Fruit fly (Drosophila melanogaster) whole organism, embryonic: ENCODE data around the gene CG33631.

Experiments used
- Asciz ChIP-seq: fragments of 200-800 bp; sonication (Bioruptor generic); optimal IDR thresholded peaks from 2 replicates; lab custom pipeline; 2017; ENCODE audit warnings: missing biosample characterization, mild to moderate bottlenecking, missing genetic modification characterization, missing genetic modification reagents
- Atf3 ChIP-seq: fragments of 200-800 bp; sonication (Bioruptor generic); optimal IDR thresholded peaks from 3 replicates; lab custom pipeline; 2016; ENCODE audit warnings: missing biosample characterization, missing genetic modification characterization
- CG10321 ChIP-seq: fragments of 200-800 bp; sonication (Bioruptor generic); IDR thresholded peaks from 2 replicates; pipeline ENCODE4 v1.3.6; 2022; ENCODE audit warnings: missing biosample characterization, missing genetic modification characterization
- CG11695 ChIP-seq: fragments of 200-800 bp; sonication (Bioruptor generic); IDR thresholded peaks from 3 replicates; pipeline ENCODE4 v1.3.6; 2022; ENCODE audit warnings: missing biosample characterization, missing genetic modification characterization
- CG12391 ChIP-seq: fragments of 200-800 bp; sonication (Bioruptor generic); optimal IDR thresholded peaks from 3 replicates; lab custom pipeline; 2018; ENCODE audit warnings: missing biosample characterization, mild to moderate bottlenecking, missing genetic modification characterization, moderate library complexity
- CG12942 ChIP-seq: fragments of 200-800 bp; sonication (Bioruptor generic); optimal IDR thresholded peaks from 3 replicates; lab custom pipeline; 2016; ENCODE audit warnings: missing biosample characterization, missing genetic modification characterization
- CG13424 ChIP-seq: fragments of 200-800 bp; sonication (Bioruptor generic); optimal IDR thresholded peaks from 2 replicates; lab custom pipeline; 2019; ENCODE audit warnings: missing biosample characterization, mild to moderate bottlenecking, missing genetic modification characterization, moderate library complexity
- CG15011 ChIP-seq: fragments of 200-800 bp; sonication (Bioruptor generic); optimal IDR thresholded peaks from 3 replicates; lab custom pipeline; 2018; ENCODE audit warnings: missing biosample characterization, mild to moderate bottlenecking, missing genetic modification characterization
- CG15479 ChIP-seq: fragments of 200-800 bp; sonication (Bioruptor generic); optimal IDR thresholded peaks from 3 replicates; lab custom pipeline; 2019; ENCODE audit warnings: missing biosample characterization, mild to moderate bottlenecking, missing genetic modification characterization, moderate library complexity
- CG16813 ChIP-seq: fragments of 200-800 bp; sonication (Bioruptor generic); IDR thresholded peaks from 3 replicates; pipeline ENCODE4 v1.3.6; 2022; ENCODE audit warnings: missing biosample characterization, missing genetic modification characterization; ENCODE audit not compliant: partially characterized antibody
- CG17568 ChIP-seq: fragments of 200-800 bp; sonication (Bioruptor generic); optimal IDR thresholded peaks from 2 replicates; lab custom pipeline; 2018; ENCODE audit warnings: missing biosample characterization, mild to moderate bottlenecking, missing genetic modification characterization, moderate library complexity
- CG32532 ChIP-seq: fragments of 200-800 bp; sonication (Bioruptor generic); IDR thresholded peaks from 2 replicates; pipeline ENCODE4 v1.3.6; 2022; ENCODE audit warnings: missing biosample characterization, missing genetic modification characterization
- CG3838 ChIP-seq: fragments of 200-800 bp; sonication (Bioruptor generic); optimal IDR thresholded peaks from 3 replicates; lab custom pipeline; 2016; ENCODE audit warnings: missing biosample characterization, missing genetic modification characterization
- CG8290 ChIP-seq, 3 experiments: fragments of 200-800 bp; sonication (Bioruptor generic); optimal IDR thresholded peaks; 2 replicates each; lab custom pipeline; 2016 to 2019; ENCODE audit warnings: missing biosample characterization in 3 of 3, missing genetic modification characterization in 3 of 3, mild to moderate bottlenecking in 2 of 3, moderate library complexity in 1 of 3
- CG8359 ChIP-seq: fragments of 200-800 bp; sonication (Bioruptor generic); optimal IDR thresholded peaks from 2 replicates; lab custom pipeline; 2017; ENCODE audit warnings: missing biosample characterization, mild to moderate bottlenecking, missing genetic modification characterization, borderline replicate concordance
- CG9876 ChIP-seq: fragments of 200-800 bp; sonication (Bioruptor generic); optimal IDR thresholded peaks from 2 replicates; lab custom pipeline; 2016; ENCODE audit warnings: missing biosample characterization, missing genetic modification characterization
- CHES-1-like ChIP-seq: fragments of 200-800 bp; sonication (Bioruptor generic); optimal IDR thresholded peaks from 2 replicates; lab custom pipeline; 2016; ENCODE audit warnings: missing biosample characterization, missing genetic modification characterization
- CoRest ChIP-seq: fragments of 200-800 bp; sonication (Bioruptor generic); optimal IDR thresholded peaks from 3 replicates; lab custom pipeline; 2018; ENCODE audit warnings: missing biosample characterization, mild to moderate bottlenecking, missing genetic modification characterization, moderate library complexity
- Deaf1 ChIP-seq: fragments of 200-800 bp; optimal IDR thresholded peaks from 3 replicates; lab custom pipeline; 2019; ENCODE audit warnings: missing biosample characterization, mild to moderate bottlenecking, missing genetic modification characterization, moderate library complexity
- Elba2 ChIP-seq: fragments of 200-800 bp; sonication (Bioruptor generic); optimal IDR thresholded peaks from 3 replicates; lab custom pipeline; 2016; ENCODE audit warnings: missing biosample characterization, missing genetic modification characterization
- Oaz ChIP-seq: fragments of 200-800 bp; sonication (Bioruptor generic); IDR thresholded peaks from 2 replicates; pipeline ENCODE4 v1.3.6; 2022; ENCODE audit warnings: missing biosample characterization, missing genetic modification characterization
- Oli ChIP-seq: fragments of 200-800 bp; sonication (Bioruptor generic); optimal IDR thresholded peaks from 2 replicates; lab custom pipeline; 2018; ENCODE audit warnings: missing biosample characterization, mild to moderate bottlenecking, missing genetic modification characterization, moderate library complexity
- Poxn ChIP-seq: fragments of 200-800 bp; sonication (Bioruptor generic); IDR thresholded peaks from 2 replicates; pipeline ENCODE4 v1.3.6; 2022; ENCODE audit warnings: missing biosample characterization, missing genetic modification characterization
- Sry-δ ChIP-seq: fragments of 200-800 bp; sonication (Bioruptor generic); optimal IDR thresholded peaks from 2 replicates; lab custom pipeline; 2016; ENCODE audit warnings: missing biosample characterization, missing genetic modification characterization
- Vsx1 ChIP-seq: fragments of 200-800 bp; sonication (Bioruptor generic); optimal IDR thresholded peaks from 2 replicates; lab custom pipeline; 2017; ENCODE audit warnings: missing biosample characterization, mild to moderate bottlenecking, missing genetic modification characterization, missing genetic modification reagents
- Xbp1 ChIP-seq: fragments of 200-800 bp; sonication (Bioruptor generic); optimal IDR thresholded peaks from 3 replicates; lab custom pipeline; 2016; ENCODE audit warnings: missing biosample characterization, mild to moderate bottlenecking, missing genetic modification characterization
- amos ChIP-seq: fragments of 200-800 bp; sonication (Bioruptor generic); IDR thresholded peaks from 2 replicates; pipeline ENCODE4 v1.3.6; 2022; ENCODE audit warnings: missing biosample characterization, missing genetic modification characterization; ENCODE audit not compliant: partially characterized antibody
- bigmax ChIP-seq: fragments of 200-800 bp; sonication (Bioruptor generic); optimal IDR thresholded peaks from 2 replicates; lab custom pipeline; 2018; ENCODE audit warnings: missing biosample characterization, mild to moderate bottlenecking, missing genetic modification characterization
- bsh ChIP-seq, 2 experiments: fragments of 200-800 bp; sonication (Bioruptor generic); optimal IDR thresholded peaks; 2 replicates each; lab custom pipeline; 2017 to 2018; ENCODE audit warnings: mild to moderate bottlenecking in 2 of 2, missing biosample characterization in 2 of 2, missing genetic modification characterization in 2 of 2, moderate library complexity in 1 of 2
- chinmo ChIP-seq: fragments of 200-800 bp; sonication (Bioruptor generic); IDR thresholded peaks from 4 replicates; pipeline ENCODE4 v1.3.6; 2022; ENCODE audit warnings: missing biosample characterization, missing genetic modification characterization; ENCODE audit not compliant: partially characterized antibody
- crol ChIP-seq: fragments of 200-800 bp; sonication (Bioruptor generic); IDR thresholded peaks from 2 replicates; pipeline ENCODE4 v1.3.6; 2022; ENCODE audit warnings: missing biosample characterization, missing genetic modification characterization
- dysf ChIP-seq: fragments of 200-800 bp; sonication (Bioruptor generic); IDR thresholded peaks from 3 replicates; pipeline ENCODE4 v1.3.6; 2022; ENCODE audit warnings: missing biosample characterization, missing genetic modification characterization
- ind ChIP-seq: fragments of 200-800 bp; sonication (Bioruptor generic); optimal IDR thresholded peaks from 3 replicates; lab custom pipeline; 2016; ENCODE audit warnings: missing biosample characterization, missing genetic modification characterization
- insv ChIP-seq, 2 experiments: fragments of 200-800 bp; sonication (Bioruptor generic); optimal IDR thresholded peaks; 3 replicates each; lab custom pipeline; 2016 to 2018; ENCODE audit warnings: missing biosample characterization in 2 of 2, missing genetic modification characterization in 2 of 2
- inv ChIP-seq: fragments of 200-800 bp; sonication (Bioruptor generic); IDR thresholded peaks from 2 replicates; pipeline ENCODE4 v1.3.6; 2022; ENCODE audit warnings: missing biosample characterization, missing genetic modification characterization; ENCODE audit not compliant: partially characterized antibody
- kay ChIP-seq: fragments of 200-800 bp; sonication (Bioruptor generic); optimal IDR thresholded peaks from 2 replicates; lab custom pipeline; 2016; ENCODE audit warnings: missing biosample characterization, missing genetic modification characterization
- pros ChIP-seq: fragments of 200-800 bp; sonication (Bioruptor generic); optimal IDR thresholded peaks from 3 replicates; lab custom pipeline; 2019; ENCODE audit warnings: missing biosample characterization, mild to moderate bottlenecking, missing genetic modification characterization, moderate library complexity
- salm ChIP-seq: fragments of 200-800 bp; sonication (Bioruptor generic); optimal IDR thresholded peaks from 2 replicates; lab custom pipeline; 2018; ENCODE audit warnings: missing biosample characterization, mild to moderate bottlenecking, missing genetic modification characterization
- slbo ChIP-seq: fragments of 200-800 bp; sonication (Bioruptor generic); IDR thresholded peaks from 2 replicates; pipeline ENCODE4 v1.3.6; 2022; ENCODE audit warnings: missing biosample characterization, missing genetic modification characterization
- slou ChIP-seq: fragments of 200-800 bp; sonication (Bioruptor generic); optimal IDR thresholded peaks from 3 replicates; lab custom pipeline; 2016; ENCODE audit warnings: missing biosample characterization, missing genetic modification characterization
- sna ChIP-seq: fragments of 200-800 bp; sonication (Bioruptor generic); IDR thresholded peaks from 2 replicates; pipeline ENCODE4 v1.3.6; 2022; ENCODE audit warnings: missing biosample characterization, missing genetic modification characterization; ENCODE audit not compliant: partially characterized antibody
- sr ChIP-seq: fragments of 200-800 bp; sonication (Bioruptor generic); IDR thresholded peaks from 3 replicates; pipeline ENCODE4 v1.3.6; 2022; ENCODE audit warnings: missing biosample characterization, missing genetic modification characterization
- twi ChIP-seq: fragments of 200-800 bp; optimal IDR thresholded peaks from 2 replicates; lab custom pipeline; 2019; ENCODE audit warnings: missing biosample characterization, mild to moderate bottlenecking, missing genetic modification characterization, moderate library complexity
- wek ChIP-seq: fragments of 200-800 bp; sonication (Bioruptor generic); optimal IDR thresholded peaks from 3 replicates; lab custom pipeline; 2018; ENCODE audit warnings: missing biosample characterization, mild to moderate bottlenecking, missing genetic modification characterization, moderate library complexity
- zen ChIP-seq: fragments of 200-800 bp; sonication (Bioruptor generic); optimal IDR thresholded peaks from 3 replicates; lab custom pipeline; 2018; ENCODE audit warnings: missing biosample characterization, mild to moderate bottlenecking, missing genetic modification characterization, moderate library complexity
- zen2 ChIP-seq: fragments of 200-800 bp; sonication (Bioruptor generic); IDR thresholded peaks from 3 replicates; pipeline ENCODE4 v1.3.6; 2022; ENCODE audit warnings: missing biosample characterization, missing genetic modification characterization; ENCODE audit not compliant: partially characterized antibody
- zf30C ChIP-seq: fragments of 200-800 bp; sonication (Bioruptor generic); optimal IDR thresholded peaks from 3 replicates; lab custom pipeline; 2018; ENCODE audit warnings: missing biosample characterization, mild to moderate bottlenecking, missing genetic modification characterization

Gene CG33631

DNA sequence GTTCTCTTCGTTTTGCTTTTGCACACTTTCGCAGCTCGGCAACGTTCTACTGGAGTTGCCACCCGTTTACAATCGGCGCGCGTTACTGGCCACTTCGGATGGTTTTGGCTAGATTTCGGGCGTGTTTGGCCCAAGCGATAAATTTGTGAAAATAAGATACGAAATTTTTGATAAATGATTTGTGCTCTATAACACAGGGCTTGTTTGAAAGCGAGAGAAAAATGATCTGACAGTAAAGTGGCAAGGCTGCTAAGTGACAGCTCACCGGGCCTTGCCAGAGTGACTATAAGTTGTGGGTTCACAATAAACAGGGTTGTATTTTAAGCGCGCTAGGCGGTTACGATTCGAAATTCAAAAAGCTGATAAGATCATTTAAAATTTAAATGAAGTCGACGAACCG, 46.1 kb downstream of the CG33631 start, which contains the start of gene Fmr1 (continued):
- TF ChIP-seq kay (GFP tag; lab: Kevin White, UChicago) (peak; percentile 56), slou (GFP tag; lab: Kevin White, UChicago) (no peak), CHES-1-like (peak; percentile 72), Oaz (GFP tag; lab: Robert Waterston, UW) (no peak), sna (GFP tag; lab: Robert Waterston, UW) (no peak), CoRest (tag; lab: Kevin White, UChicago) (peak; percentile 68), CG15011 (GFP tag; lab: Kevin White, UChicago) (no peak)

DNA sequence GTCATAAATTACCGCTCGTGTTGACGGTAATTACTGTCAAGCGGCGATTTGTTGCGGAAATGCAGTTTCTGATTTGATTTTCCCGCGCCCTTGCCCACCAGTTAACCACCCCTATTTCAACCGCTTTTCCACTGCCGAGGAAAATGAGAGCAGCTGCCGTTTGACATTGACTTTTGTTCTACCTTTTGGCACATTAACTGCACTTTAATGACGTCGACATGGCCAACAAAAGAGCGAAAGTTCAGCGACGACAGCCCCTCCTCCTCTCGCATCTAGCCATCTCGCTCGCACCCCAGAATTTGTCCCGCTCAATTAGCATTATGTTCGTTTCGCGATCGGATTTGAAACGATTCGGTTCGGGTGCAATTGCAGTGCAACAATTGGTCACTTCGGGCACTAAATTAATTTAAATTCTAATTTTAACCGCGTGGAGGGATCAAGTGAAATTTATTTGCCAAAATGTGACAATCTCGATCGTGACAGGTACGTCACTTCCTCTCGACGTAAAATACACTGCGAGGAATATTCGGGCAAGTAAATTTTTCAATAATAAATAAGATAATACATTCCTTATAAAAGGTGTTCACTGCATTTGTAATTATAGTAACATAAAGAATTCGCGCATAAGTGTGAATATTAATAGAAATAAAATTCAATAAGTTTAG, 47.5 kb downstream of the CG33631 start:
- TF ChIP-seq crol, result no peak
- 0 out of 3 replicates have a peak, but pooled peaks have one; percentile 6 for TF ChIP-seq zen2 (GFP tag; lab: Robert Waterston, UW)
- no peak for TF ChIP-seq dysf (GFP tag; lab: Robert Waterston, UW)
- no peak for TF ChIP-seq Poxn
- TF ChIP-seq wek (GFP tag; lab: Kevin White, UChicago), result no peak
- TF ChIP-seq inv (GFP tag; lab: Robert Waterston, UW), result no peak
- TF ChIP-seq Asciz, result no peak
- no peak for TF ChIP-seq CG10321 (GFP tag; lab: Robert Waterston, UW)
- no peak for TF ChIP-seq amos
- no peak for TF ChIP-seq bsh (GFP tag; optimal IDR thresholded peaks at IDR 0.05; lab: Kevin White, UChicago)
- TF ChIP-seq insv (GFP tag; optimal IDR thresholded peaks at IDR 0.05; lab: Kevin White, UChicago), result peak in 1 of 2 experiments; percentile 46
- no peak for TF ChIP-seq CG17568 (GFP tag; lab: Kevin White, UChicago)
- no peak for TF ChIP-seq Xbp1
- TF ChIP-seq CG11695 (GFP tag; lab: Robert Waterston, UW), result no peak
- peak; percentile 7 for TF ChIP-seq pros
- TF ChIP-seq salm, result no peak
- no peak for TF ChIP-seq bigmax (GFP tag; lab: Kevin White, UChicago)
- TF ChIP-seq chinmo (GFP tag; lab: Robert Waterston, UW), result 0 out of 4 replicates have a peak, but pooled peaks have one; percentile 8
- TF ChIP-seq CG8359 (GFP tag; lab: Kevin White, UChicago), result no peak
- no peak for TF ChIP-seq twi (tag; lab: Kevin White, UChicago)
- no peak for TF ChIP-seq zf30C (GFP tag; lab: Kevin White, UChicago)
- no peak for TF ChIP-seq CG3838 (GFP tag; lab: Kevin White, UChicago)
- TF ChIP-seq CG12942 (GFP tag; lab: Kevin White, UChicago), result no peak
- TF ChIP-seq slbo (GFP tag; lab: Robert Waterston, UW), result no peak
- TF ChIP-seq Atf3 (GFP tag; lab: Kevin White, UChicago), result no peak
- no peak for TF ChIP-seq CG8290 (GFP tag; optimal IDR thresholded peaks at IDR 0.05; lab: Kevin White, UChicago)
- no peak for TF ChIP-seq CG8290 (tag; optimal IDR thresholded peaks at IDR 0.05; lab: Kevin White, UChicago)
- no peak for TF ChIP-seq Oli (tag; lab: Kevin White, UChicago)
- TF ChIP-seq Sry-δ, result no peak
- TF ChIP-seq Vsx1 (GFP tag; lab: Kevin White, UChicago), result no peak
- TF ChIP-seq Deaf1 (tag; lab: Kevin White, UChicago), result peak; percentile 24
- no peak for TF ChIP-seq ind (GFP tag; lab: Kevin White, UChicago)
- TF ChIP-seq sr (GFP tag; lab: Robert Waterston, UW), result no peak
- TF ChIP-seq zen (tag; lab: Kevin White, UChicago), result peak; percentile 52
- TF ChIP-seq CG16813 (GFP tag; lab: Robert Waterston, UW), result no peak
- peak; percentile 58 for TF ChIP-seq CG15479 (GFP tag; lab: Kevin White, UChicago)
- no peak for TF ChIP-seq CG32532 (GFP tag; lab: Robert Waterston, UW)
- peak; percentile 7 for TF ChIP-seq CG12391
- no peak for TF ChIP-seq Elba2 (GFP tag; lab: Kevin White, UChicago)
- no peak for TF ChIP-seq CG13424 (tag; lab: Kevin White, UChicago)
- no peak for TF ChIP-seq CG9876
